Worm (Caenorhabditis elegans): ENCODE data around the gene F52C9.3.

The F52C9.3 gene

ce11 chrIII:5277740-5278139 lies 43.9 kb upstream of the F52C9.3 start, which contains the start of gene clk-1:
Gene clk-1, plus strand, starts transcription at chrIII:5277894.
- TF ChIP-seq nhr-11 (tag; optimal IDR thresholded peaks at IDR 0.05) (no peak), nhr-6 (tag; optimal IDR thresholded peaks at IDR 0.05) (no peak), egl-27 (tag; optimal IDR thresholded peaks at IDR 0.05) (no peak), sma-3 (GFP tag; optimal IDR thresholded peaks at IDR 0.05) (no peak), unc-62 (GFP tag; optimal IDR thresholded peaks at IDR 0.05) (no peak), elt-3 (tag; optimal IDR thresholded peaks at IDR 0.05) (no peak), nhr-21 (tag; optimal IDR thresholded peaks at IDR 0.05) (no peak), Y55F3AM.14 (GFP tag; optimal IDR thresholded peaks at IDR 0.05) (no peak), ceh-16 (tag; optimal IDR thresholded peaks at IDR 0.05) (no peak), unc-55 (GFP tag; optimal IDR thresholded peaks at IDR 0.05) (no peak)

DNA sequence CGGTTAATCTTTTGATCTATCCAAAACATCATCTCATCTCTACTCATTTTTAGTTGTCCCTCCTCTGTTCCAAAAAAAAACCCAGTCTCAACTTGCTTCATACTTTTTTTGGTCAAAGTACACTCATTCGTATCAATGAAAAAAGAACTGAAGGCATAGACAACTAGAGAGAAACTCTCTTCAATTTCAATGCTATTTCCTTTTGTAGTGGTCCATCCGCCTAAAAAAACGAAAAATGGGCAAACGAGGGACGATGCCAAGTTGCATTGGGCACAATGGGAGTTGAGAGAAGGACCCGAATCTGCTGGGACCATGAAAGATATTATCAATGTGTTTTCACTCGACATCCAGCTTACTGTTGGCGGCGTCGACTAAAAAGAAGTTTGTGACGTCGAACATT lies 41.5 kb upstream of the F52C9.3 start:
- no peak for TF ChIP-seq nhr-11 (tag; optimal IDR thresholded peaks at IDR 0.05)
- TF ChIP-seq C34F6.9 (tag; optimal IDR thresholded peaks at IDR 0.05) = peak; percentile 31
- TF ChIP-seq blmp-1 (tag; optimal IDR thresholded peaks at IDR 0.05; ENCODE audit: insufficient read depth) = no peak
- TF ChIP-seq ztf-4 (tag; optimal IDR thresholded peaks at IDR 0.05) = no peak
- no peak for TF ChIP-seq unc-62 (GFP tag; optimal IDR thresholded peaks at IDR 0.05)
- no peak for TF ChIP-seq zag-1 (tag; optimal IDR thresholded peaks at IDR 0.05)
- TF ChIP-seq ZK546.5 (tag; optimal IDR thresholded peaks at IDR 0.05) = no peak
- no peak for TF ChIP-seq skn-1 (tag; optimal IDR thresholded peaks at IDR 0.05)
- no peak for TF ChIP-seq sem-4 (tag; optimal IDR thresholded peaks at IDR 0.05)
- TF ChIP-seq gmeb-1 (tag; optimal IDR thresholded peaks at IDR 0.05) = no peak
- no peak for TF ChIP-seq nhr-6 (tag; optimal IDR thresholded peaks at IDR 0.05)
- TF ChIP-seq nhr-25 (tag; optimal IDR thresholded peaks at IDR 0.05) = no peak
- peak in 1 of 2 experiments; percentile 46 for TF ChIP-seq lsy-2 (tag; optimal IDR thresholded peaks at IDR 0.05)
- no peak for TF ChIP-seq aly-2 (tag; optimal IDR thresholded peaks at IDR 0.05)
- no peak for TF ChIP-seq R02D3.7 (tag; optimal IDR thresholded peaks at IDR 0.05)
- no peak for TF ChIP-seq mbf-1 (tag; optimal IDR thresholded peaks at IDR 0.05)
- TF ChIP-seq peb-1 (tag; optimal IDR thresholded peaks at IDR 0.05) = no peak
- TF ChIP-seq egl-27 (tag; optimal IDR thresholded peaks at IDR 0.05) = peak; percentile 34
- no peak for TF ChIP-seq lin-13 (GFP tag; optimal IDR thresholded peaks at IDR 0.05)
- no peak for TF ChIP-seq unc-39 (tag; optimal IDR thresholded peaks at IDR 0.05)
- TF ChIP-seq mab-5 (tag; optimal IDR thresholded peaks at IDR 0.05) = no peak
- no peak for TF ChIP-seq elt-3 (tag; optimal IDR thresholded peaks at IDR 0.05)
- no peak for TF ChIP-seq lin-11 (tag; optimal IDR thresholded peaks at IDR 0.05)
- TF ChIP-seq nhr-10 (tag; optimal IDR thresholded peaks at IDR 0.05) = no peak
- no peak for TF ChIP-seq elt-1 (tag; optimal IDR thresholded peaks at IDR 0.05)
- no peak for TF ChIP-seq nhr-12 (tag; optimal IDR thresholded peaks at IDR 0.05)
- TF ChIP-seq fos-1 (tag; optimal IDR thresholded peaks at IDR 0.05) = no peak
- peak; percentile 17 for TF ChIP-seq crh-2 (tag; optimal IDR thresholded peaks at IDR 0.05)
- TF ChIP-seq unc-55 (GFP tag; optimal IDR thresholded peaks at IDR 0.05) = peak; percentile 14
- no peak for TF ChIP-seq nhr-237 (tag; optimal IDR thresholded peaks at IDR 0.05)
- no peak for TF ChIP-seq ama-1 (optimal IDR thresholded peaks at IDR 0.05)
- no peak for TF ChIP-seq nhr-77 (tag; optimal IDR thresholded peaks at IDR 0.05)
- no peak for TF ChIP-seq snpc-4 (tag; optimal IDR thresholded peaks at IDR 0.05)
- TF ChIP-seq ceh-82 (tag; optimal IDR thresholded peaks at IDR 0.05) = no peak
- no peak for TF ChIP-seq mdl-1 (tag; optimal IDR thresholded peaks at IDR 0.05)
- no peak for TF ChIP-seq ztf-11 (tag; optimal IDR thresholded peaks at IDR 0.05)
- TF ChIP-seq sma-3 (GFP tag; optimal IDR thresholded peaks at IDR 0.05) = no peak
- peak; percentile 43 for TF ChIP-seq nhr-129 (tag; optimal IDR thresholded peaks at IDR 0.05)
- no peak for TF ChIP-seq F13H6.1 (tag; optimal IDR thresholded peaks at IDR 0.05)
- TF ChIP-seq ceh-16 (tag; optimal IDR thresholded peaks at IDR 0.05) = no peak
- TF ChIP-seq sma-9 (GFP tag; optimal IDR thresholded peaks at IDR 0.05) = peak; percentile 14
- TF ChIP-seq sma-9 (tag; optimal IDR thresholded peaks at IDR 0.05) = no peak
- TF ChIP-seq nhr-23 (tag; optimal IDR thresholded peaks at IDR 0.05) = no peak

All from whole organism, L2 larva.